Fruit fly (Drosophila melanogaster) whole organism, embryonic: Measurements from ENCODE around the gene CG10467.

Source experiments
- Abd-B ChIP-seq: fragments of 200-800 bp; sonication (Bioruptor generic); optimal IDR thresholded peaks from 2 replicates; lab custom pipeline; 2018; ENCODE audit warnings: missing biosample characterization, mild to moderate bottlenecking, missing genetic modification characterization, moderate library complexity
- B-H2 ChIP-seq: fragments of 200-800 bp; sonication (Bioruptor generic); optimal IDR thresholded peaks from 2 replicates; lab custom pipeline; 2018; ENCODE audit warnings: missing biosample characterization, mild to moderate bottlenecking, missing genetic modification characterization
- CG10431 ChIP-seq: fragments of 200-800 bp; sonication (Bioruptor generic); optimal IDR thresholded peaks from 3 replicates; lab custom pipeline; 2018; ENCODE audit warnings: missing biosample characterization, mild to moderate bottlenecking, missing genetic modification characterization
- CG10565 ChIP-seq: fragments of 200-800 bp; sonication (Bioruptor generic); optimal IDR thresholded peaks from 3 replicates; lab custom pipeline; 2016; ENCODE audit warnings: missing biosample characterization, mild to moderate bottlenecking, missing genetic modification characterization
- CG11247 ChIP-seq: fragments of 200-800 bp; sonication (Bioruptor generic); IDR thresholded peaks from 2 replicates; pipeline ENCODE4 v1.3.6; 2022; ENCODE audit warnings: missing biosample characterization, missing genetic modification characterization
- CG11723 ChIP-seq: fragments of 200-800 bp; sonication (Bioruptor generic); optimal IDR thresholded peaks from 2 replicates; lab custom pipeline; 2017; ENCODE audit warnings: missing biosample characterization, mild to moderate bottlenecking, missing genetic modification characterization
- CG12071 ChIP-seq: fragments of 200-800 bp; sonication (Bioruptor generic); optimal IDR thresholded peaks from 3 replicates; lab custom pipeline; 2018; ENCODE audit warnings: missing biosample characterization, mild to moderate bottlenecking, missing genetic modification characterization
- CG12155 ChIP-seq: fragments of 200-800 bp; sonication (Bioruptor generic); optimal IDR thresholded peaks from 3 replicates; lab custom pipeline; 2016; ENCODE audit warnings: missing biosample characterization, missing genetic modification characterization
- CG13894 ChIP-seq: fragments of 200-800 bp; sonication (Bioruptor generic); optimal IDR thresholded peaks from 3 replicates; lab custom pipeline; 2018; ENCODE audit warnings: missing biosample characterization, mild to moderate bottlenecking, missing genetic modification characterization, moderate library complexity
- CG14667 ChIP-seq: fragments of 200-800 bp; sonication (Bioruptor generic); IDR thresholded peaks from 2 replicates; pipeline ENCODE4 v1.3.6; 2022; ENCODE audit warnings: missing biosample characterization, missing genetic modification characterization
- CG3995 ChIP-seq: fragments of 200-800 bp; sonication (Bioruptor generic); optimal IDR thresholded peaks from 3 replicates; lab custom pipeline; 2016; ENCODE audit warnings: missing biosample characterization, missing genetic modification characterization
- CG4328 ChIP-seq: fragments of 200-800 bp; sonication (Bioruptor generic); optimal IDR thresholded peaks from 3 replicates; lab custom pipeline; 2017; ENCODE audit warnings: missing biosample characterization, missing genetic modification reagents, missing genetic modification characterization
- CG4424 ChIP-seq: fragments of 200-800 bp; sonication (Bioruptor generic); optimal IDR thresholded peaks from 3 replicates; lab custom pipeline; 2016; ENCODE audit warnings: missing biosample characterization, missing genetic modification characterization
- CG5180 ChIP-seq: fragments of 200-800 bp; sonication (Bioruptor generic); optimal IDR thresholded peaks from 3 replicates; lab custom pipeline; 2017; ENCODE audit warnings: missing biosample characterization, missing genetic modification characterization, mild to moderate bottlenecking, moderate library complexity, missing genetic modification reagents
- CG7271 ChIP-seq: fragments of 200-800 bp; sonication (Bioruptor generic); optimal IDR thresholded peaks from 2 replicates; lab custom pipeline; 2018; ENCODE audit warnings: missing biosample characterization, mild to moderate bottlenecking, missing genetic modification characterization, moderate library complexity
- CG8765 ChIP-seq: fragments of 200-800 bp; sonication (Bioruptor generic); IDR thresholded peaks from 2 replicates; pipeline ENCODE4 v1.3.6; 2022; ENCODE audit warnings: missing biosample characterization, missing genetic modification characterization
- CG9797 ChIP-seq: fragments of 200-800 bp; sonication (Bioruptor generic); optimal IDR thresholded peaks from 3 replicates; lab custom pipeline; 2018; ENCODE audit warnings: missing biosample characterization, mild to moderate bottlenecking, missing genetic modification characterization
- D ChIP-seq, 2 experiments: fragments of 200-800 bp in 1 of 2; fragments of >200 bp in 1 of 2; sonication (Bioruptor generic) in 1 of 2; optimal IDR thresholded peaks; 2 replicates in 1 of 2; 3 replicates in 1 of 2; lab custom pipeline; 2017; ENCODE audit warnings: mild to moderate bottlenecking in 1 of 2, missing biosample characterization in 1 of 2, missing genetic modification characterization in 1 of 2, missing genetic modification reagents in 1 of 2
- Dip3 ChIP-seq: fragments of 200-800 bp; sonication (Bioruptor generic); optimal IDR thresholded peaks from 3 replicates; lab custom pipeline; 2016; ENCODE audit warnings: missing biosample characterization, missing genetic modification characterization
- Mes4 ChIP-seq: fragments of 200-800 bp; sonication (Bioruptor generic); optimal IDR thresholded peaks from 2 replicates; lab custom pipeline; 2016; ENCODE audit warnings: missing biosample characterization, missing genetic modification characterization
- NK7.1 ChIP-seq: fragments of 200-800 bp; sonication (Bioruptor generic); optimal IDR thresholded peaks from 3 replicates; lab custom pipeline; 2016; ENCODE audit warnings: missing biosample characterization, missing genetic modification characterization
- Neu2 ChIP-seq: fragments of 200-800 bp; sonication (Bioruptor generic); optimal IDR thresholded peaks from 3 replicates; lab custom pipeline; 2016; ENCODE audit warnings: missing biosample characterization, missing genetic modification characterization, borderline replicate concordance
- Oli ChIP-seq: fragments of 200-800 bp; sonication (Bioruptor generic); optimal IDR thresholded peaks from 2 replicates; lab custom pipeline; 2018; ENCODE audit warnings: missing biosample characterization, mild to moderate bottlenecking, missing genetic modification characterization, moderate library complexity
- Rfx ChIP-seq: fragments of 200-800 bp; sonication (Bioruptor generic); IDR thresholded peaks from 2 replicates; pipeline ENCODE4 v1.3.6; 2022; ENCODE audit warnings: missing biosample characterization, missing genetic modification characterization
- Stat92E ChIP-seq, 3 experiments: fragments of >200 bp in 2 of 3; fragments of 200-800 bp in 1 of 3; sonication (Bioruptor generic) in 1 of 3; optimal IDR thresholded peaks; 2 replicates each; lab custom pipeline; 2017 to 2019; ENCODE audit warnings: missing biosample characterization in 3 of 3, missing genetic modification characterization in 3 of 3, mild to moderate bottlenecking in 1 of 3, moderate library complexity in 1 of 3
- Usf ChIP-seq: fragments of 200-800 bp; sonication (Bioruptor generic); optimal IDR thresholded peaks from 2 replicates; lab custom pipeline; 2017; ENCODE audit warnings: missing genotype, missing biosample characterization, missing genetic modification characterization
- Vsx1 ChIP-seq: fragments of 200-800 bp; sonication (Bioruptor generic); optimal IDR thresholded peaks from 2 replicates; lab custom pipeline; 2017; ENCODE audit warnings: missing biosample characterization, mild to moderate bottlenecking, missing genetic modification characterization, missing genetic modification reagents
- Xrp1 ChIP-seq: fragments of 200-800 bp; sonication (Bioruptor generic); IDR thresholded peaks from 2 replicates; pipeline ENCODE4 v1.3.6; 2022; ENCODE audit warnings: missing biosample characterization, missing genetic modification characterization
- YL-1 ChIP-seq: fragments of 200-800 bp; sonication (Bioruptor generic); optimal IDR thresholded peaks from 3 replicates; lab custom pipeline; 2017; ENCODE audit warnings: missing biosample characterization, mild to moderate bottlenecking, missing genetic modification characterization
- abd-A ChIP-seq: fragments of 200-800 bp; sonication (Bioruptor generic); optimal IDR thresholded peaks from 3 replicates; lab custom pipeline; 2019; ENCODE audit warnings: missing biosample characterization, mild to moderate bottlenecking, missing genetic modification characterization, moderate library complexity
- amos ChIP-seq: fragments of 200-800 bp; sonication (Bioruptor generic); IDR thresholded peaks from 2 replicates; pipeline ENCODE4 v1.3.6; 2022; ENCODE audit warnings: missing biosample characterization, missing genetic modification characterization; ENCODE audit not compliant: partially characterized antibody
- chinmo ChIP-seq: fragments of 200-800 bp; sonication (Bioruptor generic); IDR thresholded peaks from 4 replicates; pipeline ENCODE4 v1.3.6; 2022; ENCODE audit warnings: missing biosample characterization, missing genetic modification characterization; ENCODE audit not compliant: partially characterized antibody
- ken ChIP-seq: fragments of 200-800 bp; sonication (Bioruptor generic); IDR thresholded peaks from 3 replicates; pipeline ENCODE4 v1.3.6; 2022; ENCODE audit warnings: missing biosample characterization, missing genetic modification characterization
- lola ChIP-seq, 3 experiments: fragments of >200 bp in 2 of 3; fragments of 200-800 bp in 1 of 3; sonication (Bioruptor generic) in 1 of 3; optimal IDR thresholded peaks; 2 replicates each; lab custom pipeline; 2017 to 2019; ENCODE audit warnings: missing biosample characterization in 3 of 3, missing genetic modification characterization in 3 of 3, mild to moderate bottlenecking in 1 of 3, moderate library complexity in 1 of 3
- pros ChIP-seq: fragments of 200-800 bp; sonication (Bioruptor generic); optimal IDR thresholded peaks from 3 replicates; lab custom pipeline; 2019; ENCODE audit warnings: missing biosample characterization, mild to moderate bottlenecking, missing genetic modification characterization, moderate library complexity
- pum ChIP-seq: fragments of 200-800 bp; sonication (Bioruptor generic); optimal IDR thresholded peaks from 2 replicates; lab custom pipeline; 2016; ENCODE audit warnings: missing biosample characterization, missing genetic modification characterization
- sd ChIP-seq: fragments of 200-800 bp; sonication (Bioruptor generic); optimal IDR thresholded peaks from 3 replicates; lab custom pipeline; 2018; ENCODE audit warnings: missing biosample characterization, mild to moderate bottlenecking, missing genetic modification characterization, moderate library complexity
- sim ChIP-seq: fragments of 200-800 bp; sonication (Bioruptor generic); IDR thresholded peaks from 2 replicates; pipeline ENCODE4 v1.3.6; 2022; ENCODE audit warnings: missing biosample characterization, missing genetic modification characterization
- vvl ChIP-seq: fragments of 200-800 bp; sonication (Bioruptor generic); IDR thresholded peaks from 2 replicates; pipeline ENCODE4 v1.3.6; 2022; ENCODE audit warnings: missing biosample characterization, missing genetic modification characterization
- wor ChIP-seq: fragments of 200-800 bp; sonication (Bioruptor generic); IDR thresholded peaks from 2 replicates; pipeline ENCODE4 v1.3.6; 2022; ENCODE audit warnings: missing biosample characterization, missing genetic modification characterization
- zen ChIP-seq: fragments of 200-800 bp; sonication (Bioruptor generic); optimal IDR thresholded peaks from 3 replicates; lab custom pipeline; 2018; ENCODE audit warnings: missing biosample characterization, mild to moderate bottlenecking, missing genetic modification characterization, moderate library complexity

CG10467 gene

dm6 chr3L:6132009-6132408 lies 37.5 kb upstream of the CG10467 start, which contains the start of gene Cpr65Au:
TSS of gene Cpr65Au (minus strand) at chr3L:6132109.
- TF ChIP-seq CG11723 (GFP tag; lab: Kevin White, UChicago) (no peak), CG12155 (GFP tag; lab: Kevin White, UChicago) (no peak), B-H2 (GFP tag; lab: Kevin White, UChicago) (no peak), CG10431 (GFP tag; lab: Kevin White, UChicago) (no peak), Neu2 (GFP tag; lab: Kevin White, UChicago) (no peak), Mes4 (no peak), sd (tag; lab: Kevin White, UChicago) (no peak), Dip3 (GFP tag; lab: Kevin White, UChicago) (no peak)

dm6 chr3L:6130944-6131343 lies 36.4 kb upstream of the CG10467 start, which contains the start of gene Lcp65Ag3:
TSS of gene Lcp65Ag3 (minus strand) at chr3L:6130989.
- TF ChIP-seq wor (GFP tag; lab: Robert Waterston, UW), result no peak
- TF ChIP-seq abd-A, result peak; percentile 70
- 0 out of 2 replicates have a peak, but pooled peaks have one; percentile 11 for TF ChIP-seq Rfx (GFP tag; lab: Robert Waterston, UW)
- TF ChIP-seq CG4424 (GFP tag; lab: Kevin White, UChicago), result no peak
- no peak for TF ChIP-seq Xrp1 (GFP tag; lab: Robert Waterston, UW)
- peak; percentile 47 for TF ChIP-seq vvl
- no peak for TF ChIP-seq CG4328 (GFP tag; lab: Kevin White, UChicago)
- no peak for TF ChIP-seq CG7271 (tag; lab: Kevin White, UChicago)
- TF ChIP-seq CG13894, result peak; percentile 56
- no peak for TF ChIP-seq CG8765

- peak; percentile 88 for TF ChIP-seq CG11247
- peak in 1 of 3 experiments; percentile 38 for TF ChIP-seq lola (GFP tag; optimal IDR thresholded peaks at IDR 0.05; lab: Kevin White, UChicago)
- peak; percentile 63 for TF ChIP-seq zen (tag; lab: Kevin White, UChicago)
- no peak for TF ChIP-seq Usf (GFP tag; lab: Kevin White, UChicago)
- no peak for TF ChIP-seq YL-1
- TF ChIP-seq amos (GFP tag; lab: Robert Waterston, UW), result peak; percentile 12; the same call in 1 of the 2 replicates
- TF ChIP-seq Vsx1, result peak; percentile 48
- TF ChIP-seq pros (GFP tag; lab: Kevin White, UChicago), result peak; percentile 24
- no peak for TF ChIP-seq Abd-B (GFP tag; lab: Kevin White, UChicago)
- TF ChIP-seq CG9797 (GFP tag; lab: Kevin White, UChicago), result no peak
- peak; percentile 84 for TF ChIP-seq vvl
These were observed 35.0 kb upstream of the CG10467 start for dm6 chr3L:6129591-6129990.

DNA sequence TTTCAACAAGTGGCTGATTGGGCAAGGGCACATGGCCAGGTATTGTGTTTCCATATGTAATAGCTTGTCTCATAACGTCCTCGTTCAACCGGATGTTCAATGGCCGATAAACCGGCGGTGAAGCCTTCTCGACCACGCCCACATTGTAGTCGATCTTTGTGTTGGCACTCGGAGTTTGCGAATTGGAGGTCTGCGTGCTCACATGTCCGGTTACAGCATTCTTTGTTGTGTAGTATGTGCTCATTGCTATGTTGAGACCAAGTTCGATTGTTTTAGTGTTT lies 30.8 kb upstream of the CG10467 start:
- TF ChIP-seq pum (GFP tag; lab: Kevin White, UChicago) (no peak), CG12071 (GFP tag; lab: Kevin White, UChicago) (no peak), CG14667 (GFP tag; lab: Robert Waterston, UW) (no peak), Stat92E (GFP tag; optimal IDR thresholded peaks at IDR 0.05; lab: Kevin White, UChicago) (no peak), chinmo (GFP tag; lab: Robert Waterston, UW) (no peak), CG3995 (GFP tag; lab: Kevin White, UChicago) (no peak), Oli (tag; lab: Kevin White, UChicago) (no peak), D (optimal IDR thresholded peaks at IDR 0.05; lab: Kevin White, UChicago) (peak; percentile 60), D (GFP tag; optimal IDR thresholded peaks at IDR 0.05; lab: Kevin White, UChicago) (no peak), NK7.1 (GFP tag; lab: Kevin White, UChicago) (no peak), ken (GFP tag; lab: Robert Waterston, UW) (no peak), sim (GFP tag; lab: Robert Waterston, UW) (no peak), CG10565 (GFP tag; lab: Kevin White, UChicago) (no peak), CG5180 (GFP tag; lab: Kevin White, UChicago) (peak; percentile 75)
